Worm (Caenorhabditis elegans) whole organism, late embryonic: Measurements from ENCODE around the gene erfa-1.
A peak's percentile ranks its signal among the peaks of the same experiment; 100 is the strongest.

Source experiments
- C08G9.2 ChIP-seq: sonication (generic microtip); optimal IDR thresholded peaks from 2 replicates; lab custom pipeline; 2016; ENCODE audit warnings: mild to moderate bottlenecking, missing genetic modification characterization, moderate library complexity, missing compliant biosample characterization
- C38D4.7 ChIP-seq: fragments of 200-800 bp; sonication (Bioruptor generic); optimal IDR thresholded peaks from 2 replicates; lab custom pipeline; 2018; ENCODE audit warnings: mild to moderate bottlenecking, missing genetic modification characterization, moderate library complexity, missing compliant biosample characterization
- K02D7.2 ChIP-seq: sonication (generic microtip); optimal IDR thresholded peaks from 2 replicates; lab custom pipeline; 2017; ENCODE audit warnings: mild to moderate bottlenecking, missing genetic modification characterization, missing compliant biosample characterization
- K09A11.1 ChIP-seq: sonication (generic microtip); optimal IDR thresholded peaks from 2 replicates; lab custom pipeline; 2017; ENCODE audit warnings: antibody characterized with exemption, mild to moderate bottlenecking, missing genetic modification characterization, missing compliant biosample characterization; ENCODE audit not compliant: insufficient read depth
- ceh-18 ChIP-seq: sonication (generic microtip); optimal IDR thresholded peaks from 2 replicates; lab custom pipeline; 2016; ENCODE audit warnings: missing genetic modification characterization, missing compliant biosample characterization
- ceh-2 ChIP-seq: sonication (generic microtip); optimal IDR thresholded peaks from 2 replicates; lab custom pipeline; 2016; ENCODE audit warnings: missing genotype, missing genetic modification characterization, missing compliant biosample characterization
- ceh-30 ChIP-seq: fragments of 150-350 bp; optimal IDR thresholded peaks from 2 replicates; lab custom pipeline; 2014; ENCODE audit warnings: missing biosample characterization, missing genetic modification characterization
- ceh-31 ChIP-seq: sonication (generic microtip); optimal IDR thresholded peaks from 2 replicates; lab custom pipeline; 2016; ENCODE audit warnings: missing genetic modification characterization, missing compliant biosample characterization
- ceh-34 ChIP-seq: sonication (generic microtip); optimal IDR thresholded peaks from 2 replicates; lab custom pipeline; 2016; ENCODE audit warnings: mild to moderate bottlenecking, missing genetic modification characterization, missing compliant biosample characterization
- ceh-45 ChIP-seq: fragments of 200-800 bp; sonication (Bioruptor generic); IDR thresholded peaks from 2 replicates; pipeline ENCODE4 v1.3.6; 2022; ENCODE audit warnings: missing genetic modification reagents, missing genetic modification characterization, missing compliant biosample characterization
- ceh-48 ChIP-seq: sonication (generic microtip); optimal IDR thresholded peaks from 2 replicates; lab custom pipeline; 2016; ENCODE audit warnings: missing genetic modification characterization, inconsistent platforms, missing compliant biosample characterization
- che-1 ChIP-seq: sonication (generic microtip); optimal IDR thresholded peaks from 2 replicates; lab custom pipeline; 2016; ENCODE audit warnings: mild to moderate bottlenecking, missing genetic modification characterization, missing compliant biosample characterization
- dve-1 ChIP-seq: sonication (generic microtip); optimal IDR thresholded peaks from 2 replicates; lab custom pipeline; 2017; ENCODE audit warnings: antibody characterized with exemption, mild to moderate bottlenecking, missing genetic modification characterization, missing compliant biosample characterization
- elt-2 ChIP-seq: sonication (generic microtip); optimal IDR thresholded peaks from 2 replicates; lab custom pipeline; 2016; ENCODE audit warnings: missing genetic modification reagents, missing genetic modification characterization, missing compliant biosample characterization
- elt-4 ChIP-seq: sonication (generic microtip); optimal IDR thresholded peaks from 2 replicates; lab custom pipeline; 2016; ENCODE audit warnings: missing genetic modification characterization, missing compliant biosample characterization
- ets-4 ChIP-seq: sonication (generic microtip); optimal IDR thresholded peaks from 2 replicates; lab custom pipeline; 2016; ENCODE audit warnings: missing genetic modification characterization, missing compliant biosample characterization
- eyg-1 ChIP-seq: sonication (generic microtip); optimal IDR thresholded peaks from 2 replicates; lab custom pipeline; 2016; ENCODE audit warnings: missing genotype, missing genetic modification characterization, missing compliant biosample characterization
- hlh-15 ChIP-seq: sonication (generic microtip); optimal IDR thresholded peaks from 2 replicates; lab custom pipeline; 2016; ENCODE audit warnings: missing genetic modification characterization, missing compliant biosample characterization
- hlh-30 ChIP-seq: sonication (generic microtip); optimal IDR thresholded peaks from 2 replicates; lab custom pipeline; 2017; ENCODE audit warnings: antibody characterized with exemption, missing genetic modification characterization, missing compliant biosample characterization; ENCODE audit not compliant: insufficient read depth
- hlh-8 ChIP-seq: sonication (generic microtip); optimal IDR thresholded peaks from 2 replicates; lab custom pipeline; 2016; ENCODE audit warnings: missing genotype, missing genetic modification characterization, missing compliant biosample characterization
- nhr-11 ChIP-seq: fragments of 150-350 bp; optimal IDR thresholded peaks from 2 replicates; lab custom pipeline; 2014; ENCODE audit warnings: missing biosample characterization, missing genetic modification characterization
- nhr-232 ChIP-seq: sonication (generic microtip); optimal IDR thresholded peaks from 2 replicates; lab custom pipeline; 2016; ENCODE audit warnings: missing genetic modification characterization, missing compliant biosample characterization
- pat-9 ChIP-seq: fragments of 200-800 bp; sonication (Bioruptor generic); optimal IDR thresholded peaks from 2 replicates; lab custom pipeline; 2018; ENCODE audit warnings: mild to moderate bottlenecking, missing genetic modification characterization, moderate library complexity, missing compliant biosample characterization
- pqm-1 ChIP-seq: sonication (generic microtip); optimal IDR thresholded peaks from 2 replicates; lab custom pipeline; 2016; ENCODE audit warnings: missing genetic modification characterization, missing compliant biosample characterization
- ref-2 ChIP-seq: sonication (generic microtip); optimal IDR thresholded peaks from 2 replicates; lab custom pipeline; 2016; ENCODE audit warnings: missing genetic modification characterization, missing compliant biosample characterization
- rnt-1 ChIP-seq: sonication (generic microtip); optimal IDR thresholded peaks from 2 replicates; lab custom pipeline; 2016; ENCODE audit warnings: missing genetic modification characterization, missing compliant biosample characterization
- sox-2 ChIP-seq: fragments of 200-800 bp; sonication (Bioruptor generic); IDR thresholded peaks from 2 replicates; pipeline ENCODE4 v1.3.6; 2022; ENCODE audit warnings: missing genetic modification reagents, missing genetic modification characterization, missing compliant biosample characterization
- sox-4 ChIP-seq: sonication (generic microtip); optimal IDR thresholded peaks from 2 replicates; lab custom pipeline; 2017; ENCODE audit warnings: mild to moderate bottlenecking, missing genetic modification characterization, inconsistent platforms, missing compliant biosample characterization
- tbx-7 ChIP-seq: sonication (generic microtip); optimal IDR thresholded peaks from 2 replicates; lab custom pipeline; 2016; ENCODE audit warnings: missing genotype, missing genetic modification characterization, missing compliant biosample characterization
- ttx-3 ChIP-seq: sonication (generic microtip); optimal IDR thresholded peaks from 2 replicates; lab custom pipeline; 2016; ENCODE audit warnings: missing genetic modification reagents, missing genetic modification characterization, missing compliant biosample characterization
- unc-55 ChIP-seq: sonication (generic microtip); optimal IDR thresholded peaks from 2 replicates; lab custom pipeline; 2017; ENCODE audit warnings: missing biosample characterization, missing genetic modification reagents, missing genetic modification characterization
- zip-5 ChIP-seq: sonication (generic microtip); optimal IDR thresholded peaks from 2 replicates; lab custom pipeline; 2016; ENCODE audit warnings: missing genetic modification characterization, missing compliant biosample characterization
- ztf-16 ChIP-seq: sonication (generic microtip); optimal IDR thresholded peaks from 2 replicates; lab custom pipeline; 2017; ENCODE audit warnings: missing genetic modification characterization, missing compliant biosample characterization

The erfa-1 gene

ce11 chrV:6450129-6451011, 16.4 kb downstream of the erfa-1 start, which contains the start of gene acl-8:
acl-8 (plus strand) TSS chrV:6450870.
- TF ChIP-seq hlh-15 = no peak
- peak; percentile 33 for TF ChIP-seq ceh-48 (tag; lab: Kevin White, UChicago)

DNA sequence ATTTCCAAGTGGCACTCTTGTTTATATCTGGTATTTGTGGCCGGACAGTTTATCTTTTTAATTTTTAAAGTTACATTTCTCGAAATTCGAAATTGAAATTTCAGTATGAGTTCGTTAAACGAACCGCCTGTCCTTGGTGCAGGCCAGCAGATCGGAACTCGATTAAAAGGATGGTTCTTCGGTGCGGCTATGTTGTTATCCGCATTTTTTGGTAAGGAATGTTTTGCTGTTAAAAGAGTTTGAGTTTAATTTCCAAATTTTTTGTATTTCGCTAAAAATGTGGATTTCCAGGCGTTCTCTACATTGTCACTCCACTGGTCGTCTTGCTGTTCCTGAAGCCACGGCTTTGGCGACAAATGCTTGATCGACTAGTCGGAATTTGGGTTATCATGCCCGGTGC, 19.2 kb downstream of the erfa-1 start, which contains the start of gene acl-9:
Gene acl-9, plus strand, starts transcription at position 105 of the 400 bp plus-strand sequence.
- no peak for TF ChIP-seq rnt-1 (tag; lab: Kevin White, UChicago)
- TF ChIP-seq C38D4.7 (GFP tag; lab: Kevin White, UChicago) = no peak
- no peak for TF ChIP-seq ref-2 (tag; lab: Kevin White, UChicago)
- TF ChIP-seq ceh-30 (tag; lab: Kevin White, UChicago) = no peak
- no peak for TF ChIP-seq nhr-232 (tag; lab: Kevin White, UChicago)
- TF ChIP-seq, all 69 proteins: peak for 0

ce11 chrV:6456903-6457302, 23.0 kb downstream of the erfa-1 start:
- TF ChIP-seq eyg-1 (no peak), sox-4 (tag; lab: Kevin White, UChicago) (no peak), unc-55 (GFP tag; lab: Kevin White, UChicago) (peak; percentile 42), ceh-2 (no peak), hlh-8 (tag; lab: Kevin White, UChicago) (no peak), elt-2 (tag; lab: Kevin White, UChicago) (peak; percentile 6), K09A11.1 (tag; lab: Kevin White, UChicago) (no peak), K02D7.2 (tag; lab: Kevin White, UChicago) (no peak), C08G9.2 (tag; lab: Kevin White, UChicago) (no peak)
- TF ChIP-seq, all 69 proteins: peak for 2

DNA sequence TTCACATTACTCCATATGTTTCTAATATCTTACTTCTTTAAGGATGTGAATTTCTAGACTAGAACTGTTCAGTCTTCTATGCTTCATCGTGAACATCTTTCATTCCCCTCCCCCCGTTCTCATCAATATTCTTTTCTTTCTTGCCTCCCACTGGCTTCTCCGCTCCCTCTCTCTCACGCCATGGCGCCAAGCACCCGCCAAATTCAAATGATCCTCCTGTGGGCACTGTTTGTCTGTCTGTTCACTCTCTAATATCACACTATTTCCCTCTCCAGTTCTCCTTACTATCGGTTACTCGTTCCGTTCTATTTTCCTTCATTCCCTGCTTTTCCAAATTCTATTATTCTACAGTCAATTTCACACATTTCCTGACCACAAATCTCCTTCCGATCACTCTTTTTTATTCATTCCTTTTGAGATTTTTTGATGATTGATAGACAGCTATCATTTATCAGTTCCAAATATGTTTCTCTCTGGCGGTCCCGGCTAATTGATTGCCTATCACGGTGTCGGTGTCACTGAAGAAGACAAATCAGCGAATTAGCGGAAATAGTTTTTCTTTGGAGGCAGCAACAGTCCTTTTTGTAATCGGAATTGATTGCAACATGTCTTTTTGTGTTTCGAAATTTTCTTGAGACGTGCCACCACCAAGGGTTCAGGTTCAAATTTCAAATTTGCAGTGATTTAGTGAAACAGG, 24.5 kb downstream of the erfa-1 start:
- TF ChIP-seq ets-4 (no peak), che-1 (tag; lab: Kevin White, UChicago) (no peak), ztf-16 (no peak), pat-9 (tag; lab: Kevin White, UChicago) (no peak), ceh-18 (tag; lab: Kevin White, UChicago) (no peak), nhr-11 (tag; lab: Kevin White, UChicago) (no peak), ttx-3 (no peak), tbx-7 (tag; lab: Kevin White, UChicago) (no peak)

DNA sequence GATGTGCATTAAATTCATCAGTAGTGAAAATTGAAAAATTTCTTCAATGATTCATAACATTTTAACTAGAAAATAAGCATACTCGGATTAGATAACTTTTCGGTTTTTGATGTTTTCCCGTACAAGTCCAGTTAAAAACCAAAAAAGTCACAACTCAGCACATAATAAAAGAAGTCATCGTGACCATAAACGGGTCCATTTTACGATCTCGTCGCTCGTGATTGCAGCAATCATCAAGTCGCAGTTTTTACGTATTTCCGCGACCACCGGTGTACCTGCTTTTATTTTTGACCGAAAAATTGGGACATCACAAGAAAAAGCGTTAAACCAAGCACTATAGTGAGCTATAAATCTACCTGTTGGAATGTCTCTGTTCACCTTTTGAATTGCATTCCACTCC, 27.3 kb downstream of the erfa-1 start:
- TF ChIP-seq pat-9 (tag; lab: Kevin White, UChicago) (no peak), elt-4 (tag; lab: Kevin White, UChicago) (no peak), ceh-31 (no peak)
- TF ChIP-seq, all 69 proteins: peak for 0

- TF ChIP-seq zip-5 (tag; lab: Kevin White, UChicago) (no peak), dve-1 (tag; lab: Kevin White, UChicago) (no peak), pqm-1 (tag; lab: Kevin White, UChicago) (no peak), K09A11.1 (tag; lab: Kevin White, UChicago) (no peak), sox-2 (GFP tag; lab: Robert Waterston, UW) (no peak), hlh-30 (tag; lab: Kevin White, UChicago) (no peak), C38D4.7 (GFP tag; lab: Kevin White, UChicago) (no peak), ceh-45 (no peak), ceh-34 (tag; lab: Kevin White, UChicago) (no peak), rnt-1 (tag; lab: Kevin White, UChicago) (no peak)
- TF ChIP-seq, all 69 proteins: peak for 0
Measured at ce11 chrV:6462606-6463005, 28.7 kb downstream of the erfa-1 start.
